Fruit fly (Drosophila melanogaster) whole organism, adult: Measurements from ENCODE around the gene CG32444.

Source experiments
- CG12768 ChIP-seq: fragments of 200-800 bp; sonication (Bioruptor generic); optimal IDR thresholded peaks from 2 replicates; lab custom pipeline; 2017; ENCODE audit warnings: missing biosample characterization, missing genetic modification characterization, mild to moderate bottlenecking, moderate library complexity, missing genetic modification reagents
- CG5204 ChIP-seq: fragments of 200-800 bp; sonication (Bioruptor generic); optimal IDR thresholded peaks from 2 replicates; lab custom pipeline; 2016; ENCODE audit warnings: missing biosample characterization, missing genetic modification characterization
- Clk ChIP-seq: fragments of 200-800 bp; sonication (Bioruptor generic); optimal IDR thresholded peaks from 2 replicates; lab custom pipeline; 2017; ENCODE audit warnings: missing biosample characterization, missing genetic modification characterization
- Hr96 ChIP-seq: fragments of 200-800 bp; sonication (Bioruptor generic); optimal IDR thresholded peaks from 2 replicates; lab custom pipeline; 2016; ENCODE audit warnings: missing biosample characterization, missing genetic modification characterization
- cic ChIP-seq: fragments of 200-800 bp; sonication (Bioruptor generic); optimal IDR thresholded peaks from 2 replicates; lab custom pipeline; 2017; ENCODE audit warnings: missing biosample characterization, mild to moderate bottlenecking, missing genetic modification characterization, moderate library complexity
- kay ChIP-seq: fragments of 200-800 bp; sonication (Bioruptor generic); peaks from one replicate; lab custom pipeline; 2016; ENCODE audit warnings: missing biosample characterization, missing genetic modification characterization, borderline replicate concordance
- ovo ChIP-seq: fragments of 200-800 bp; sonication (Bioruptor generic); optimal IDR thresholded peaks from 2 replicates; lab custom pipeline; 2016; ENCODE audit warnings: missing biosample characterization, missing genetic modification characterization
- pad ChIP-seq: fragments of 200-800 bp; sonication (Bioruptor generic); optimal IDR thresholded peaks from 3 replicates; lab custom pipeline; 2017; ENCODE audit warnings: missing biosample characterization, missing genetic modification characterization, mild to moderate bottlenecking, moderate library complexity, missing genetic modification reagents
- tj ChIP-seq: fragments of 200-800 bp; sonication (Bioruptor generic); optimal IDR thresholded peaks from 3 replicates; lab custom pipeline; 2017; ENCODE audit warnings: missing biosample characterization, mild to moderate bottlenecking, missing genetic modification characterization, moderate library complexity

dm6 chr3L:21667530-21667929, 30.8 kb downstream of the CG32444 start:
- TF ChIP-seq tj (GFP tag; lab: Kevin White, UChicago) (no peak), ovo (GFP tag; lab: Kevin White, UChicago) (no peak), Clk (GFP tag; lab: Kevin White, UChicago) (no peak), cic (no peak), Hr96 (GFP tag; lab: Kevin White, UChicago) (no peak), kay (no peak), CG5204 (GFP tag; lab: Kevin White, UChicago) (no peak), pad (GFP tag; lab: Kevin White, UChicago) (no peak), CG12768 (GFP tag; lab: Kevin White, UChicago) (no peak)
